Fruit fly (Drosophila melanogaster) whole organism, embryonic: ENCODE results near the gene CG5447.

ENCODE experiments used
- Atf3 ChIP-seq: fragments of 200-800 bp; sonication (Bioruptor generic); optimal IDR thresholded peaks from 3 replicates; lab custom pipeline; 2016; ENCODE audit warnings: missing biosample characterization, missing genetic modification characterization
- Awh ChIP-seq: fragments of 200-800 bp; sonication (Bioruptor generic); IDR thresholded peaks from 2 replicates; pipeline ENCODE4, ENCODE4 v1.3.6; 2022; ENCODE audit warnings: missing biosample characterization, missing genetic modification characterization
- CG10147 ChIP-seq: fragments of 200-800 bp; sonication (Bioruptor generic); optimal IDR thresholded peaks from 2 replicates; lab custom pipeline; 2019; ENCODE audit warnings: missing biosample characterization, mild to moderate bottlenecking, missing genetic modification characterization, moderate library complexity
- CG10274 ChIP-seq: fragments of 200-800 bp; sonication (Bioruptor generic); optimal IDR thresholded peaks from 3 replicates; lab custom pipeline; 2017; ENCODE audit warnings: missing biosample characterization, mild to moderate bottlenecking, missing genetic modification characterization
- CG10543 ChIP-seq: fragments of 200-800 bp; sonication (Bioruptor generic); optimal IDR thresholded peaks from 3 replicates; lab custom pipeline; 2017; ENCODE audit warnings: missing biosample characterization, mild to moderate bottlenecking, missing genetic modification characterization, moderate library complexity
- CG11085 ChIP-seq: fragments of 200-800 bp; sonication (Bioruptor generic); IDR thresholded peaks from 2 replicates; pipeline ENCODE4 v1.3.6; 2022; ENCODE audit warnings: missing biosample characterization, missing genetic modification characterization
- CG11093 ChIP-seq: fragments of 200-800 bp; sonication (Bioruptor generic); IDR thresholded peaks from 3 replicates; pipeline ENCODE4 v1.3.6; 2022; ENCODE audit warnings: missing biosample characterization, missing genetic modification characterization
- CG11695 ChIP-seq: fragments of 200-800 bp; sonication (Bioruptor generic); IDR thresholded peaks from 3 replicates; pipeline ENCODE4 v1.3.6; 2022; ENCODE audit warnings: missing biosample characterization, missing genetic modification characterization
- CG11696 ChIP-seq: fragments of 200-800 bp; sonication (Bioruptor generic); IDR thresholded peaks from 2 replicates; pipeline ENCODE4 v1.3.6; 2022; ENCODE audit warnings: missing biosample characterization, missing genetic modification characterization
- CG12219 ChIP-seq: fragments of 200-800 bp; sonication (Bioruptor generic); optimal IDR thresholded peaks from 3 replicates; lab custom pipeline; 2018; ENCODE audit warnings: missing biosample characterization, mild to moderate bottlenecking, missing genetic modification characterization
- CG14050 ChIP-seq: fragments of 200-800 bp; sonication (Bioruptor generic); IDR thresholded peaks from 3 replicates; pipeline ENCODE4 v1.3.6; 2022; ENCODE audit warnings: missing biosample characterization, missing genetic modification characterization
- CG15073 ChIP-seq: fragments of 200-800 bp; sonication (Bioruptor generic); optimal IDR thresholded peaks from 2 replicates; lab custom pipeline; 2016; ENCODE audit warnings: missing biosample characterization, missing genetic modification characterization
- CG1602 ChIP-seq: fragments of 200-800 bp; sonication (Bioruptor generic); optimal IDR thresholded peaks from 3 replicates; lab custom pipeline; 2016; ENCODE audit warnings: missing biosample characterization, missing genetic modification characterization
- CG17385 ChIP-seq: fragments of 200-800 bp; sonication (Bioruptor generic); optimal IDR thresholded peaks from 3 replicates; lab custom pipeline; 2018; ENCODE audit warnings: missing biosample characterization, mild to moderate bottlenecking, missing genetic modification characterization
- CG18011 ChIP-seq: fragments of 200-800 bp; sonication (Bioruptor generic); optimal IDR thresholded peaks from 2 replicates; lab custom pipeline; 2017; ENCODE audit warnings: missing biosample characterization, missing genetic modification characterization, mild to moderate bottlenecking, moderate library complexity, missing genotype
- CG18619 ChIP-seq: fragments of 200-800 bp; sonication (Bioruptor generic); optimal IDR thresholded peaks from 3 replicates; lab custom pipeline; 2017; ENCODE audit warnings: missing biosample characterization, mild to moderate bottlenecking, missing genetic modification characterization
- CG2116 ChIP-seq: fragments of 200-800 bp; sonication (Bioruptor generic); optimal IDR thresholded peaks from 3 replicates; lab custom pipeline; 2018; ENCODE audit warnings: missing biosample characterization, mild to moderate bottlenecking, missing genetic modification characterization
- CG2889 ChIP-seq: fragments of 200-800 bp; sonication (Bioruptor generic); IDR thresholded peaks from 3 replicates; pipeline ENCODE4 v1.3.6; 2022; ENCODE audit warnings: missing biosample characterization, missing genetic modification characterization
- CG6683 ChIP-seq: fragments of 200-800 bp; sonication (Bioruptor generic); optimal IDR thresholded peaks from 2 replicates; lab custom pipeline; 2017; ENCODE audit warnings: missing biosample characterization, mild to moderate bottlenecking, missing genetic modification characterization, missing genetic modification reagents
- CG8924 ChIP-seq: fragments of 200-800 bp; optimal IDR thresholded peaks from 3 replicates; lab custom pipeline; 2019; ENCODE audit warnings: missing biosample characterization, mild to moderate bottlenecking, missing genetic modification characterization, moderate library complexity
- CG9797 ChIP-seq: fragments of 200-800 bp; sonication (Bioruptor generic); optimal IDR thresholded peaks from 3 replicates; lab custom pipeline; 2018; ENCODE audit warnings: missing biosample characterization, mild to moderate bottlenecking, missing genetic modification characterization
- Dbx ChIP-seq: fragments of 200-800 bp; sonication (Bioruptor generic); IDR thresholded peaks from 3 replicates; pipeline ENCODE4 v1.3.6; 2022; ENCODE audit warnings: missing biosample characterization, missing genetic modification characterization
- Dp ChIP-seq: fragments of 200-800 bp; sonication (Bioruptor generic); optimal IDR thresholded peaks from 2 replicates; lab custom pipeline; 2018; ENCODE audit warnings: missing biosample characterization, mild to moderate bottlenecking, missing genetic modification characterization, moderate library complexity
- HLH3B ChIP-seq: fragments of 200-800 bp; sonication (Bioruptor generic); IDR thresholded peaks from 2 replicates; pipeline ENCODE4 v1.3.6; 2022; ENCODE audit warnings: missing biosample characterization, missing genetic modification characterization
- HLH54F ChIP-seq: fragments of 200-800 bp; sonication (Bioruptor generic); optimal IDR thresholded peaks from 3 replicates; lab custom pipeline; 2016; ENCODE audit warnings: missing biosample characterization, missing genetic modification characterization
- Mrtf ChIP-seq: fragments of 200-800 bp; sonication (Bioruptor generic); IDR thresholded peaks from 3 replicates; pipeline ENCODE4 v1.3.6; 2022; ENCODE audit warnings: missing biosample characterization, missing genetic modification characterization
- PHDP ChIP-seq: fragments of 200-800 bp; sonication (Bioruptor generic); optimal IDR thresholded peaks from 3 replicates; lab custom pipeline; 2018; ENCODE audit warnings: missing biosample characterization, mild to moderate bottlenecking, missing genetic modification characterization, moderate library complexity
- Pdp1 ChIP-seq, 2 experiments: fragments of 200-800 bp; sonication (Bioruptor generic); optimal IDR thresholded peaks; 3 replicates each; lab custom pipeline; 2016; ENCODE audit warnings: missing biosample characterization in 2 of 2, missing genetic modification characterization in 2 of 2, mild to moderate bottlenecking in 1 of 2, moderate library complexity in 1 of 2
- Side ChIP-seq: fragments of 200-800 bp; sonication (Bioruptor generic); optimal IDR thresholded peaks from 2 replicates; lab custom pipeline; 2016; ENCODE audit warnings: missing biosample characterization, missing genetic modification characterization
- Sin3A ChIP-seq: fragments of >200 bp; optimal IDR thresholded peaks from 2 replicates; lab custom pipeline; 2018
- Sry-β ChIP-seq: fragments of 200-800 bp; sonication (Bioruptor generic); optimal IDR thresholded peaks from 2 replicates; lab custom pipeline; 2018; ENCODE audit warnings: missing biosample characterization, mild to moderate bottlenecking, missing genetic modification characterization, moderate library complexity
- YL-1 ChIP-seq: fragments of 200-800 bp; sonication (Bioruptor generic); optimal IDR thresholded peaks from 3 replicates; lab custom pipeline; 2017; ENCODE audit warnings: missing biosample characterization, mild to moderate bottlenecking, missing genetic modification characterization
- aop ChIP-seq: fragments of 200-800 bp; sonication (Bioruptor generic); IDR thresholded peaks from 2 replicates; pipeline ENCODE4 v1.3.6; 2022; ENCODE audit warnings: missing biosample characterization, missing genetic modification characterization
- cato ChIP-seq: fragments of 200-800 bp; sonication (Bioruptor generic); optimal IDR thresholded peaks from 2 replicates; lab custom pipeline; 2016; ENCODE audit warnings: missing biosample characterization, missing genetic modification characterization, borderline replicate concordance
- chinmo ChIP-seq: fragments of 200-800 bp; sonication (Bioruptor generic); IDR thresholded peaks from 4 replicates; pipeline ENCODE4 v1.3.6; 2022; ENCODE audit warnings: missing biosample characterization, missing genetic modification characterization; ENCODE audit not compliant: partially characterized antibody
- chn ChIP-seq: fragments of 200-800 bp; sonication (Bioruptor generic); optimal IDR thresholded peaks from 2 replicates; lab custom pipeline; 2016; ENCODE audit warnings: missing biosample characterization, missing genetic modification characterization
- ci ChIP-seq: fragments of 200-800 bp; sonication (Bioruptor generic); IDR thresholded peaks from 3 replicates; pipeline ENCODE4 v1.3.6; 2022; ENCODE audit warnings: missing biosample characterization, missing genetic modification characterization
- ems ChIP-seq: fragments of 200-800 bp; sonication (Bioruptor generic); optimal IDR thresholded peaks from 3 replicates; lab custom pipeline; 2016; ENCODE audit warnings: missing biosample characterization, missing genetic modification characterization
- fd96Cb ChIP-seq: fragments of 200-800 bp; sonication (Bioruptor generic); optimal IDR thresholded peaks from 2 replicates; lab custom pipeline; 2018; ENCODE audit warnings: missing biosample characterization, mild to moderate bottlenecking, missing genetic modification characterization, moderate library complexity
- klu ChIP-seq: fragments of 200-800 bp; sonication (Bioruptor generic); IDR thresholded peaks from 2 replicates; pipeline ENCODE4 v1.3.6; 2022; ENCODE audit warnings: missing biosample characterization, missing genetic modification characterization
- lab ChIP-seq: fragments of 200-800 bp; sonication (Bioruptor generic); optimal IDR thresholded peaks from 3 replicates; lab custom pipeline; 2017; ENCODE audit warnings: missing biosample characterization, missing genetic modification characterization, mild to moderate bottlenecking, moderate library complexity, missing genetic modification reagents
- oc ChIP-seq: fragments of 200-800 bp; sonication (Bioruptor generic); optimal IDR thresholded peaks from 2 replicates; lab custom pipeline; 2018; ENCODE audit warnings: missing biosample characterization, mild to moderate bottlenecking, missing genetic modification characterization, moderate library complexity
- onecut ChIP-seq: fragments of 200-800 bp; sonication (Bioruptor generic); IDR thresholded peaks from 2 replicates; pipeline ENCODE4 v1.3.6; 2022; ENCODE audit warnings: missing biosample characterization, missing genetic modification characterization
- row ChIP-seq: fragments of 200-800 bp; sonication (Bioruptor generic); IDR thresholded peaks from 3 replicates; pipeline ENCODE4 v1.3.6; 2022; ENCODE audit warnings: missing biosample characterization, missing genetic modification characterization
- run ChIP-seq: fragments of 200-800 bp; sonication (Bioruptor generic); optimal IDR thresholded peaks from 3 replicates; lab custom pipeline; 2018; ENCODE audit warnings: missing biosample characterization, mild to moderate bottlenecking, missing genetic modification characterization
- sima ChIP-seq: fragments of 200-800 bp; sonication (Bioruptor generic); optimal IDR thresholded peaks from 2 replicates; lab custom pipeline; 2016; ENCODE audit warnings: missing biosample characterization, missing genetic modification characterization
- so ChIP-seq: fragments of 200-800 bp; sonication (Bioruptor generic); IDR thresholded peaks from 3 replicates; pipeline ENCODE4 v1.3.6; 2022; ENCODE audit warnings: missing biosample characterization, missing genetic modification characterization
- sr ChIP-seq: fragments of 200-800 bp; sonication (Bioruptor generic); IDR thresholded peaks from 3 replicates; pipeline ENCODE4 v1.3.6; 2022; ENCODE audit warnings: missing biosample characterization, missing genetic modification characterization
- stwl ChIP-seq: fragments of 200-800 bp; sonication (Bioruptor generic); optimal IDR thresholded peaks from 3 replicates; lab custom pipeline; 2018; ENCODE audit warnings: missing biosample characterization, mild to moderate bottlenecking, missing genetic modification characterization, moderate library complexity
- tna ChIP-seq: fragments of 200-800 bp; sonication (Bioruptor generic); IDR thresholded peaks from 2 replicates; pipeline ENCODE4 v1.3.6; 2022; ENCODE audit warnings: missing biosample characterization, missing genetic modification characterization; ENCODE audit not compliant: partially characterized antibody
- vfl ChIP-seq: fragments of 200-800 bp; sonication (Bioruptor generic); optimal IDR thresholded peaks from 2 replicates; lab custom pipeline; 2016; ENCODE audit warnings: missing biosample characterization, missing genetic modification characterization
- wor ChIP-seq: fragments of 200-800 bp; sonication (Bioruptor generic); IDR thresholded peaks from 2 replicates; pipeline ENCODE4 v1.3.6; 2022; ENCODE audit warnings: missing biosample characterization, missing genetic modification characterization

CG5447 gene

dm6 chr3R:26494247-26494646, 41.9 kb downstream of the CG5447 start (continued):
- TF ChIP-seq CG15073 (GFP tag; lab: Kevin White, UChicago) (no peak), CG12219 (GFP tag; lab: Kevin White, UChicago) (no peak), CG10147 (GFP tag; lab: Kevin White, UChicago) (peak; percentile 40), CG6683 (GFP tag; lab: Kevin White, UChicago) (no peak), CG10274 (no peak), sima (GFP tag; lab: Kevin White, UChicago) (no peak), Pdp1 (GFP tag; optimal IDR thresholded peaks at IDR 0.05; lab: Kevin White, UChicago) (no peak), chinmo (GFP tag; lab: Robert Waterston, UW) (no peak), CG2116 (GFP tag; lab: Kevin White, UChicago) (no peak), onecut (GFP tag; lab: Robert Waterston, UW) (peak; percentile 20; the same call in 1 of the 2 replicates), CG18619 (GFP tag; lab: Kevin White, UChicago) (peak; percentile 15), HLH3B (GFP tag; lab: Robert Waterston, UW) (0 out of 2 replicates have a peak, but pooled peaks have one; percentile 21), chn (GFP tag; lab: Kevin White, UChicago) (no peak), Sry-β (GFP tag; lab: Kevin White, UChicago) (no peak), CG17385 (GFP tag; lab: Kevin White, UChicago) (peak; percentile 22), oc (tag; lab: Kevin White, UChicago) (no peak), stwl (tag; lab: Kevin White, UChicago) (no peak), vfl (GFP tag; lab: Kevin White, UChicago) (no peak), Dp (GFP tag; lab: Kevin White, UChicago) (no peak), CG11085 (GFP tag; lab: Robert Waterston, UW) (no peak), CG1602 (no peak), CG2889 (no peak), ci (no peak), row (peak; percentile 66; the same call in 2 of the 3 replicates), fd96Cb (tag; lab: Kevin White, UChicago) (no peak), cato (GFP tag; lab: Kevin White, UChicago) (no peak), Atf3 (GFP tag; lab: Kevin White, UChicago) (no peak), Dbx (0 out of 3 replicates have a peak, but pooled peaks have one; percentile 56), CG18011 (GFP tag; lab: Kevin White, UChicago) (no peak), Side (GFP tag; lab: Kevin White, UChicago) (no peak), CG11695 (no peak), CG8924 (tag; lab: Kevin White, UChicago) (peak; percentile 29), wor (GFP tag; lab: Robert Waterston, UW) (no peak), CG11093 (GFP tag; lab: Robert Waterston, UW) (no peak), aop (GFP tag; lab: Robert Waterston, UW) (no peak), Sin3A (no peak), PHDP (tag; lab: Kevin White, UChicago) (peak; percentile 46), tna (GFP tag; lab: Robert Waterston, UW) (no peak), ems (GFP tag; lab: Kevin White, UChicago) (no peak), CG14050 (GFP tag; lab: Robert Waterston, UW) (no peak), Awh (GFP tag; lab: Robert Waterston, UW) (no peak), klu (no peak), so (no peak), sr (GFP tag; lab: Robert Waterston, UW) (no peak), lab (GFP tag; lab: Kevin White, UChicago) (peak; percentile 71), Mrtf (GFP tag; lab: Robert Waterston, UW) (0 out of 3 replicates have a peak, but pooled peaks have one; percentile 5), CG11696 (no peak), YL-1 (GFP tag; lab: Kevin White, UChicago) (no peak), CG10543 (GFP tag; lab: Kevin White, UChicago) (no peak), run (tag; lab: Kevin White, UChicago) (no peak), HLH54F (GFP tag; lab: Kevin White, UChicago) (no peak), CG9797 (GFP tag; lab: Kevin White, UChicago) (no peak)
